Worm (Caenorhabditis elegans) whole organism, mixed stage, embryonic: Measurements from ENCODE around the gene smg-7.

Experiments
- blmp-1 ChIP-seq: fragments of 150-350 bp; optimal IDR thresholded peaks from 2 replicates; lab custom pipeline; 2014; ENCODE audit warnings: missing biosample characterization, missing genetic modification characterization
- ces-1 ChIP-seq: fragments of 150-350 bp; optimal IDR thresholded peaks from 2 replicates; lab custom pipeline; 2014; ENCODE audit warnings: missing biosample characterization, missing genetic modification reagents, missing genetic modification characterization
- nhr-12 ChIP-seq: fragments of 150-350 bp; optimal IDR thresholded peaks from 2 replicates; lab custom pipeline; 2014; ENCODE audit warnings: missing biosample characterization, missing genetic modification characterization
- nhr-237 ChIP-seq: fragments of 150-350 bp; optimal IDR thresholded peaks from 2 replicates; lab custom pipeline; 2014; ENCODE audit warnings: missing biosample characterization, missing genetic modification characterization
- nhr-76 ChIP-seq: sonication (generic microtip); optimal IDR thresholded peaks from 2 replicates; lab custom pipeline; 2017; ENCODE audit warnings: missing biosample characterization, missing genetic modification characterization
- pha-4 ChIP-seq: fragments of 150-350 bp; optimal IDR thresholded peaks from 2 replicates; lab custom pipeline; 2018; ENCODE audit warnings: missing biosample characterization, missing genetic modification reagents, missing genetic modification characterization
- unc-39 ChIP-seq: fragments of 150-350 bp; optimal IDR thresholded peaks from 2 replicates; lab custom pipeline; 2014; ENCODE audit warnings: missing biosample characterization, missing genetic modification characterization
- unc-62 ChIP-seq: fragments of 150-350 bp; optimal IDR thresholded peaks from 2 replicates; lab custom pipeline; 2014; ENCODE audit warnings: missing biosample characterization, missing genetic modification reagents, missing genetic modification characterization
- ztf-11 ChIP-seq: fragments of 150-350 bp; optimal IDR thresholded peaks from 2 replicates; lab custom pipeline; 2014; ENCODE audit warnings: missing biosample characterization, missing genetic modification characterization

DNA sequence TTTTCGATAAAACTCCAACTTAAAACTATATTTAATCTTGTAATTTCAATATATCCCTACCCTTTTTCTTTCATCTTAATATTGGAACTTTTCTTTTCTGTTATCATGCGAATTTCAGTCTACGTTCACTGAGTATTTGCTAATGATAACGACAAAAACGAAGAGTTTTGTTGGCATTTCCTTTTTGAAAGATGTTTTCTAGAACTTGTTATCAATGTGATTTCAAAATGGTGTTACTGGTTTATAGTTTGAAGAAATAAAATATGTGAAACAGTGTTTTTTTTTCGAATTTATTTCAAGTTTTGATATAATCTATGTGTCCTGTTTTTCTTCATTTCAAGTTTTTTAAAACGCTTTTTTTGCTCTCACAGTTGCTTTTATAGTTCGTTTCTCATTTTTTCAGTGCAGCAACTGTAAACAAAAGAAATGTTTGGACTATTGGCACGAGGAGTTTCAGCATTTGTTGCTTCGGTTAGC lies 28.2 kb upstream of the smg-7 start, which contains the start of gene anat-1:
- no peak for TF ChIP-seq nhr-12 (tag; lab: Kevin White, UChicago)
- TF ChIP-seq pha-4 (tag; lab: Kevin White, UChicago) = no peak
- no peak for TF ChIP-seq ces-1 (GFP tag; lab: Kevin White, UChicago)
- no peak for TF ChIP-seq unc-62 (GFP tag; lab: Kevin White, UChicago)
- TF ChIP-seq unc-39 (tag; lab: Kevin White, UChicago) = no peak
- no peak for TF ChIP-seq nhr-76 (tag; lab: Kevin White, UChicago)
- TF ChIP-seq ztf-11 (tag; lab: Kevin White, UChicago) = no peak
- TF ChIP-seq blmp-1 (tag; lab: Kevin White, UChicago) = no peak
- TF ChIP-seq nhr-237 (tag; lab: Kevin White, UChicago) = no peak
